Fruit fly (Drosophila melanogaster) whole organism, prepupa: Measurements from ENCODE around the gene CG31111.

ENCODE experiments used
- Blimp-1 ChIP-seq: fragments of 200-800 bp; sonication (Bioruptor generic); optimal IDR thresholded peaks from 3 replicates; lab custom pipeline; 2017; ENCODE audit warnings: missing biosample characterization, missing genetic modification characterization, mild to moderate bottlenecking, moderate library complexity, missing genetic modification reagents
- CG11762 ChIP-seq: fragments of 200-800 bp; sonication (Bioruptor generic); optimal IDR thresholded peaks from 3 replicates; lab custom pipeline; 2016; ENCODE audit warnings: missing biosample characterization, missing genetic modification characterization; ENCODE audit not compliant: insufficient read depth
- CG31627 ChIP-seq: fragments of 200-800 bp; sonication (Bioruptor generic); optimal IDR thresholded peaks from 3 replicates; lab custom pipeline; 2016; ENCODE audit warnings: missing biosample characterization, missing genetic modification characterization
- CG4318 ChIP-seq: fragments of 200-800 bp; sonication (Bioruptor generic); optimal IDR thresholded peaks from 3 replicates; lab custom pipeline; 2017; ENCODE audit warnings: missing biosample characterization, mild to moderate bottlenecking, missing genetic modification characterization
- CG8319 ChIP-seq: fragments of 200-800 bp; sonication (Bioruptor generic); optimal IDR thresholded peaks from 3 replicates; lab custom pipeline; 2016; ENCODE audit warnings: missing biosample characterization, missing genetic modification characterization
- CG9139 ChIP-seq: fragments of 200-800 bp; sonication (Bioruptor generic); optimal IDR thresholded peaks from 3 replicates; lab custom pipeline; 2017; ENCODE audit warnings: missing biosample characterization, mild to moderate bottlenecking, missing genetic modification characterization
- Eip78C ChIP-seq: fragments of 200-800 bp; sonication (Bioruptor generic); peaks from one replicate; lab custom pipeline; 2016; ENCODE audit warnings: missing biosample characterization, missing genetic modification characterization
- Ets96B ChIP-seq: fragments of 200-800 bp; optimal IDR thresholded peaks from 2 replicates; lab custom pipeline; 2019; ENCODE audit warnings: missing biosample characterization, mild to moderate bottlenecking, missing genetic modification characterization, moderate library complexity
- OdsH ChIP-seq: fragments of 200-800 bp; sonication (Bioruptor generic); optimal IDR thresholded peaks from 3 replicates; lab custom pipeline; 2016; ENCODE audit warnings: missing biosample characterization, missing genetic modification characterization
- Smox ChIP-seq: fragments of 200-800 bp; sonication (Bioruptor generic); optimal IDR thresholded peaks from 3 replicates; lab custom pipeline; 2016; ENCODE audit warnings: missing biosample characterization, missing genetic modification characterization
- achi ChIP-seq: fragments of 200-800 bp; sonication (Bioruptor generic); optimal IDR thresholded peaks from 3 replicates; lab custom pipeline; 2016; ENCODE audit warnings: missing biosample characterization, missing genetic modification characterization
- eg ChIP-seq: fragments of 200-800 bp; sonication (Bioruptor generic); IDR thresholded peaks from 3 replicates; pipeline ENCODE4 v1.3.6; 2022; ENCODE audit warnings: missing biosample characterization, missing genetic modification characterization
- pdm3 ChIP-seq: fragments of 200-800 bp; sonication (Bioruptor generic); optimal IDR thresholded peaks from 3 replicates; lab custom pipeline; 2016; ENCODE audit warnings: missing biosample characterization, missing genetic modification characterization
- vri ChIP-seq: fragments of 200-800 bp; sonication (Bioruptor generic); optimal IDR thresholded peaks from 3 replicates; lab custom pipeline; 2016; ENCODE audit warnings: missing biosample characterization, mild to moderate bottlenecking, missing genetic modification characterization

DNA sequence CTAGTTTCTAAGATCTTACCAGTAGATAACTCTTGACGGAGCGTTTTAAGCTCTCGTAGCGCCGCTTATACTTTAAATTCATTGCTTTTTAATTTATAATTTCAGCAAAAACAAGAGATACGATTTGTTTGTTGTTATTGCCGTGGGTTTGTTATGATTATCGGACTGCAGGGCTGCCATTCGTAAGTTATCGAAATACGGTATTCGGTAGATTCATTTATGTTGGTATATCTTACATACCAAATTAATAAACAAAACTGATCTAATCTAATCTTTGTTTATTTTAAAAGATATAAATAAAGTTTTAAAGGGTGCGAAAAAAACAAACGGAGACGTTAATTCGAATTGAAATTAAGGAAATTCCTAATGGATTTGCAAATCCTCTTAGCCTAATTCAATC, at the start of gene CG31111, which contains the start of gene stac:
- no peak for TF ChIP-seq eg (GFP tag; lab: Robert Waterston, UW)
- no peak for TF ChIP-seq Blimp-1 (GFP tag; lab: Kevin White, UChicago)
- TF ChIP-seq CG4318 (GFP tag; lab: Kevin White, UChicago): no peak
- TF ChIP-seq CG11762: no peak
- TF ChIP-seq Ets96B: no peak
- no peak for TF ChIP-seq OdsH (GFP tag; lab: Kevin White, UChicago)
- no peak for TF ChIP-seq vri
- TF ChIP-seq CG9139: no peak
- no peak for TF ChIP-seq pdm3 (GFP tag; lab: Kevin White, UChicago)
- no peak for TF ChIP-seq Smox (GFP tag; lab: Kevin White, UChicago)
- TF ChIP-seq CG8319: no peak
- TF ChIP-seq Eip78C (GFP tag; lab: Kevin White, UChicago): no peak
- no peak for TF ChIP-seq CG31627 (GFP tag; lab: Kevin White, UChicago)
- TF ChIP-seq achi: no peak
